Fruit fly (Drosophila melanogaster) whole organism, embryonic: Measurements from ENCODE around the gene CG11997.

ENCODE experiments used
- CG12769 ChIP-seq: fragments of 200-800 bp; sonication (Bioruptor generic); optimal IDR thresholded peaks from 2 replicates; lab custom pipeline; 2019; ENCODE audit warnings: missing biosample characterization, mild to moderate bottlenecking, missing genetic modification characterization, moderate library complexity
- CG1529 ChIP-seq: fragments of 200-800 bp; sonication (Bioruptor generic); optimal IDR thresholded peaks from 3 replicates; lab custom pipeline; 2018; ENCODE audit warnings: missing biosample characterization, missing genetic modification characterization
- CG15601 ChIP-seq: fragments of 200-800 bp; sonication (Bioruptor generic); optimal IDR thresholded peaks from 3 replicates; lab custom pipeline; 2019; ENCODE audit warnings: missing biosample characterization, mild to moderate bottlenecking, missing genetic modification characterization, moderate library complexity
- CG17568 ChIP-seq: fragments of 200-800 bp; sonication (Bioruptor generic); optimal IDR thresholded peaks from 2 replicates; lab custom pipeline; 2018; ENCODE audit warnings: missing biosample characterization, mild to moderate bottlenecking, missing genetic modification characterization, moderate library complexity
- CG2678 ChIP-seq: fragments of 200-800 bp; sonication (Bioruptor generic); optimal IDR thresholded peaks from 3 replicates; lab custom pipeline; 2019; ENCODE audit warnings: missing biosample characterization, mild to moderate bottlenecking, missing genetic modification characterization, moderate library complexity
- CG31441 ChIP-seq: fragments of 200-800 bp; sonication (Bioruptor generic); IDR thresholded peaks from 2 replicates; pipeline ENCODE4 v1.3.6; 2022; ENCODE audit warnings: missing biosample characterization, missing genetic modification characterization
- CG3163 ChIP-seq: fragments of 200-800 bp; sonication (Bioruptor generic); optimal IDR thresholded peaks from 3 replicates; lab custom pipeline; 2016; ENCODE audit warnings: missing biosample characterization, missing genetic modification characterization
- CG34422 ChIP-seq: fragments of 200-800 bp; sonication (Bioruptor generic); IDR thresholded peaks from 3 replicates; pipeline ENCODE4 v1.3.6; 2022; ENCODE audit warnings: missing biosample characterization, missing genetic modification characterization
- CG4424 ChIP-seq: fragments of 200-800 bp; sonication (Bioruptor generic); optimal IDR thresholded peaks from 3 replicates; lab custom pipeline; 2016; ENCODE audit warnings: missing biosample characterization, missing genetic modification characterization
- CG4707 ChIP-seq: fragments of 200-800 bp; sonication (Bioruptor generic); optimal IDR thresholded peaks from 2 replicates; lab custom pipeline; 2018; ENCODE audit warnings: missing biosample characterization, mild to moderate bottlenecking, missing genetic modification characterization, moderate library complexity
- CG7987 ChIP-seq: fragments of 200-800 bp; sonication (Bioruptor generic); optimal IDR thresholded peaks from 2 replicates; lab custom pipeline; 2018; ENCODE audit warnings: missing biosample characterization, mild to moderate bottlenecking, missing genetic modification characterization, moderate library complexity
- CG9817 ChIP-seq: fragments of 200-800 bp; sonication (Bioruptor generic); optimal IDR thresholded peaks from 2 replicates; lab custom pipeline; 2018; ENCODE audit warnings: missing biosample characterization, mild to moderate bottlenecking, missing genetic modification characterization, moderate library complexity
- D ChIP-seq, 2 experiments: fragments of 200-800 bp in 1 of 2; fragments of >200 bp in 1 of 2; sonication (Bioruptor generic) in 1 of 2; optimal IDR thresholded peaks; 2 replicates in 1 of 2; 3 replicates in 1 of 2; lab custom pipeline; 2017; ENCODE audit warnings: mild to moderate bottlenecking in 1 of 2, missing biosample characterization in 1 of 2, missing genetic modification characterization in 1 of 2, missing genetic modification reagents in 1 of 2
- Dek ChIP-seq: fragments of 200-800 bp; sonication (Bioruptor generic); optimal IDR thresholded peaks from 3 replicates; lab custom pipeline; 2019; ENCODE audit warnings: missing biosample characterization, mild to moderate bottlenecking, missing genetic modification characterization, moderate library complexity
- Dll ChIP-seq: fragments of 200-800 bp; sonication (Bioruptor generic); IDR thresholded peaks from 4 replicates; pipeline ENCODE4 v1.3.6; 2022; ENCODE audit warnings: missing biosample characterization, missing genetic modification characterization; ENCODE audit not compliant: partially characterized antibody
- Dp ChIP-seq: fragments of 200-800 bp; sonication (Bioruptor generic); optimal IDR thresholded peaks from 2 replicates; lab custom pipeline; 2018; ENCODE audit warnings: missing biosample characterization, mild to moderate bottlenecking, missing genetic modification characterization, moderate library complexity
- E2f1 ChIP-seq: fragments of 200-800 bp; sonication (Bioruptor generic); IDR thresholded peaks from 2 replicates; pipeline ENCODE4 v1.3.6; 2022; ENCODE audit warnings: missing biosample characterization, missing genetic modification characterization
- Fer1 ChIP-seq: fragments of 200-800 bp; sonication (Bioruptor generic); optimal IDR thresholded peaks from 2 replicates; lab custom pipeline; 2017; ENCODE audit warnings: missing biosample characterization, mild to moderate bottlenecking, missing genetic modification characterization
- HLH4C ChIP-seq: fragments of 200-800 bp; sonication (Bioruptor generic); IDR thresholded peaks from 3 replicates; pipeline ENCODE4 v1.3.6; 2022; ENCODE audit warnings: missing biosample characterization, missing genetic modification characterization; ENCODE audit not compliant: partially characterized antibody
- HLHmδ ChIP-seq: fragments of 200-800 bp; sonication (Bioruptor generic); optimal IDR thresholded peaks from 2 replicates; lab custom pipeline; 2018; ENCODE audit warnings: missing biosample characterization, mild to moderate bottlenecking, missing genetic modification characterization, moderate library complexity
- Hmr ChIP-seq: fragments of 200-800 bp; sonication (Bioruptor generic); optimal IDR thresholded peaks from 3 replicates; lab custom pipeline; 2017; ENCODE audit warnings: mild to moderate bottlenecking, missing biosample characterization, missing genetic modification reagents, missing genetic modification characterization
- MTF-1 ChIP-seq: fragments of 200-800 bp; sonication (Bioruptor generic); optimal IDR thresholded peaks from 2 replicates; lab custom pipeline; 2018; ENCODE audit warnings: missing biosample characterization, mild to moderate bottlenecking, missing genetic modification characterization, borderline replicate concordance
- Mrtf ChIP-seq: fragments of 200-800 bp; sonication (Bioruptor generic); IDR thresholded peaks from 3 replicates; pipeline ENCODE4 v1.3.6; 2022; ENCODE audit warnings: missing biosample characterization, missing genetic modification characterization
- Sox100B ChIP-seq: fragments of 200-800 bp; sonication (Bioruptor generic); optimal IDR thresholded peaks from 3 replicates; lab custom pipeline; 2018; ENCODE audit warnings: missing biosample characterization, mild to moderate bottlenecking, missing genetic modification characterization
- chif ChIP-seq, 2 experiments: fragments of 200-800 bp; sonication (Bioruptor generic); optimal IDR thresholded peaks; 3 replicates each; lab custom pipeline; 2016; ENCODE audit warnings: missing biosample characterization in 2 of 2, missing genetic modification characterization in 2 of 2
- chm ChIP-seq: fragments of 200-800 bp; sonication (Bioruptor generic); IDR thresholded peaks from 2 replicates; pipeline ENCODE4 v1.3.6; 2022; ENCODE audit warnings: missing biosample characterization, missing genetic modification characterization
- ci ChIP-seq: fragments of 200-800 bp; sonication (Bioruptor generic); IDR thresholded peaks from 3 replicates; pipeline ENCODE4 v1.3.6; 2022; ENCODE audit warnings: missing biosample characterization, missing genetic modification characterization
- crol ChIP-seq: fragments of 200-800 bp; sonication (Bioruptor generic); IDR thresholded peaks from 2 replicates; pipeline ENCODE4 v1.3.6; 2022; ENCODE audit warnings: missing biosample characterization, missing genetic modification characterization
- dati ChIP-seq: fragments of 200-800 bp; sonication (Bioruptor generic); IDR thresholded peaks from 2 replicates; pipeline ENCODE4 v1.3.6; 2022; ENCODE audit warnings: missing biosample characterization, missing genetic modification characterization
- disco-r ChIP-seq: fragments of 200-800 bp; sonication (Bioruptor generic); optimal IDR thresholded peaks from 2 replicates; lab custom pipeline; 2016; ENCODE audit warnings: missing biosample characterization, missing genetic modification characterization
- fd64A ChIP-seq: fragments of 200-800 bp; sonication (Bioruptor generic); optimal IDR thresholded peaks from 3 replicates; lab custom pipeline; 2018; ENCODE audit warnings: missing biosample characterization, mild to moderate bottlenecking, missing genetic modification characterization
- ftz-f1 ChIP-seq: fragments of 200-800 bp; sonication (Bioruptor generic); optimal IDR thresholded peaks from 2 replicates; lab custom pipeline; 2016; ENCODE audit warnings: missing biosample characterization, missing genetic modification characterization
- grau ChIP-seq: fragments of 200-800 bp; optimal IDR thresholded peaks from 3 replicates; lab custom pipeline; 2019; ENCODE audit warnings: missing biosample characterization, mild to moderate bottlenecking, missing genetic modification characterization, moderate library complexity
- grn ChIP-seq: fragments of 200-800 bp; sonication (Bioruptor generic); optimal IDR thresholded peaks from 3 replicates; lab custom pipeline; 2017; ENCODE audit warnings: missing biosample characterization, missing genetic modification characterization
- gsb-n ChIP-seq: fragments of 200-800 bp; sonication (Bioruptor generic); optimal IDR thresholded peaks from 3 replicates; lab custom pipeline; 2018; ENCODE audit warnings: missing biosample characterization, mild to moderate bottlenecking, missing genetic modification characterization
- kni ChIP-seq: fragments of 200-800 bp; sonication (Bioruptor generic); optimal IDR thresholded peaks from 3 replicates; lab custom pipeline; 2017; ENCODE audit warnings: mild to moderate bottlenecking, missing biosample characterization, missing genetic modification reagents, missing genetic modification characterization
- mirr ChIP-seq: fragments of 200-800 bp; sonication (Bioruptor generic); optimal IDR thresholded peaks from 3 replicates; lab custom pipeline; 2018; ENCODE audit warnings: missing biosample characterization, mild to moderate bottlenecking, missing genetic modification characterization
- nau ChIP-seq: fragments of 200-800 bp; sonication (Bioruptor generic); optimal IDR thresholded peaks from 3 replicates; lab custom pipeline; 2017; ENCODE audit warnings: missing biosample characterization, mild to moderate bottlenecking, missing genetic modification characterization, missing genetic modification reagents
- nmo ChIP-seq: fragments of 200-800 bp; sonication (Bioruptor generic); optimal IDR thresholded peaks from 2 replicates; lab custom pipeline; 2018; ENCODE audit warnings: missing biosample characterization, mild to moderate bottlenecking, missing genetic modification characterization, moderate library complexity
- nom ChIP-seq: fragments of 200-800 bp; sonication (Bioruptor generic); optimal IDR thresholded peaks from 2 replicates; lab custom pipeline; 2017; ENCODE audit warnings: missing biosample characterization, missing genetic modification characterization, mild to moderate bottlenecking, moderate library complexity, missing genetic modification reagents
- onecut ChIP-seq: fragments of 200-800 bp; sonication (Bioruptor generic); IDR thresholded peaks from 2 replicates; pipeline ENCODE4 v1.3.6; 2022; ENCODE audit warnings: missing biosample characterization, missing genetic modification characterization
- sd ChIP-seq: fragments of 200-800 bp; sonication (Bioruptor generic); optimal IDR thresholded peaks from 3 replicates; lab custom pipeline; 2018; ENCODE audit warnings: missing biosample characterization, mild to moderate bottlenecking, missing genetic modification characterization, moderate library complexity
- sna ChIP-seq: fragments of 200-800 bp; sonication (Bioruptor generic); IDR thresholded peaks from 2 replicates; pipeline ENCODE4 v1.3.6; 2022; ENCODE audit warnings: missing biosample characterization, missing genetic modification characterization; ENCODE audit not compliant: partially characterized antibody
- sqz ChIP-seq: fragments of 200-800 bp; sonication (Bioruptor generic); optimal IDR thresholded peaks from 3 replicates; lab custom pipeline; 2018; ENCODE audit warnings: missing biosample characterization, mild to moderate bottlenecking, missing genetic modification characterization
- unpg ChIP-seq: fragments of 200-800 bp; sonication (Bioruptor generic); optimal IDR thresholded peaks from 3 replicates; lab custom pipeline; 2018; ENCODE audit warnings: missing biosample characterization, mild to moderate bottlenecking, missing genetic modification characterization, moderate library complexity
- wdn ChIP-seq: fragments of 200-800 bp; sonication (Bioruptor generic); IDR thresholded peaks from 2 replicates; pipeline ENCODE4 v1.3.6; 2022; ENCODE audit warnings: missing biosample characterization, missing genetic modification characterization
- z ChIP-seq: fragments of 200-800 bp; sonication (Bioruptor generic); IDR thresholded peaks from 3 replicates; pipeline ENCODE4 v1.3.6; 2022; ENCODE audit warnings: missing biosample characterization, missing genetic modification characterization

The CG11997 gene

DNA sequence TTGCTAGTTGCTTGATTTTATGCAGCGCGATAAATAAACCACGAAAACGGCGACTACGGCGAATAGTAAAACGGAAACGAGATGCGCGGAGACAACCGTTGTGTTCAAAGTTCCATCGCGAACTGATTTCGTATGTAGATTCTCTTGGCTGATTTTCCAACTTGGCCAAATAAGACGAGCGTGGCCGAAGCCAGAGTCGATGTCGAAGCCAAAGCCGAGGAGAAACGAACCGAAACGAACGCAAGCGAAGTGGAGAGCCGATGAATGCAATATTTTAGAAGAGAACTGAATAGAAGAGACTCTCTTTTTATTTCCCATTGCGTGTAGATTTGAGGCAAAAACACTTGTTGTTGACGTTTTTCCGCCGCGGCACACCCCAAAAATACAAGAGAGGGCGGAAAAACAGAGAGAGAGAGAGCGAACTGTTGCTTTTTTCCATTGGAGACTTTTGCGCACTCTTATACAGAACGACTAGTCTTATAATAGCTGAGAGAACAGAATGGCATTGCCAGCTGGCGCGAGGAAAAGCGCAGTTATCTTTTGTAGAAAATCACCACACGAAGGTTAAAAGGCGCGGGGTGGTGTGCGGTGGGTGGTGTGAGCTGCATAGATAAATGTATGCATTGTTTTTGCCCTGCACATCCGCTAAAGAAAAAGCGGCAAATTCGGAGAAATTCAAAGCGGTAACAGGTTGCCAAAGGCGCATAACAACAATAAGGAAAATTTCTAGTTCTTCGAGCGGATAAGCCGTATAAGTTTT lies 19.3 kb upstream of the CG11997 start (continued):
- TF ChIP-seq CG7987 (GFP tag; lab: Kevin White, UChicago), result peak; percentile 17
- TF ChIP-seq CG4424 (GFP tag; lab: Kevin White, UChicago), result no peak
- TF ChIP-seq onecut (GFP tag; lab: Robert Waterston, UW), result 0 out of 2 replicates have a peak, but pooled peaks have one; percentile 15
- TF ChIP-seq sqz (GFP tag; lab: Kevin White, UChicago), result peak; percentile 46
- TF ChIP-seq fd64A (GFP tag; lab: Kevin White, UChicago), result no peak
- peak; percentile 5 for TF ChIP-seq ftz-f1 (GFP tag; lab: Kevin White, UChicago)
- no peak for TF ChIP-seq Dek (tag; lab: Kevin White, UChicago)
- TF ChIP-seq grau (tag; lab: Kevin White, UChicago), result peak; percentile 21
- peak; percentile 67 for TF ChIP-seq Dll (GFP tag; lab: Robert Waterston, UW)
- peak; percentile 88 for TF ChIP-seq crol (GFP tag; lab: Robert Waterston, UW)
- peak; percentile 14 for TF ChIP-seq HLHmδ (GFP tag; lab: Kevin White, UChicago)
- TF ChIP-seq CG4707 (GFP tag; lab: Kevin White, UChicago), result no peak
- TF ChIP-seq CG2678 (tag; lab: Kevin White, UChicago), result peak; percentile 0
- TF ChIP-seq z (GFP tag; lab: Robert Waterston, UW), result peak; percentile 41; the same call in 1 of the 3 replicates
- TF ChIP-seq CG1529 (GFP tag; lab: Kevin White, UChicago), result peak; percentile 23
- TF ChIP-seq CG12769 (tag; lab: Kevin White, UChicago), result peak; percentile 34
- TF ChIP-seq wdn (GFP tag; lab: Robert Waterston, UW), result no peak
- TF ChIP-seq dati (GFP tag; lab: Robert Waterston, UW), result no peak
- peak; percentile 15; the same call in 1 of the 3 replicates for TF ChIP-seq CG34422 (GFP tag; lab: Robert Waterston, UW)
- peak; percentile 1 for TF ChIP-seq CG15601 (tag; lab: Kevin White, UChicago)
- peak; percentile 13 for TF ChIP-seq unpg (GFP tag; lab: Kevin White, UChicago)
- no peak for TF ChIP-seq CG31441
- TF ChIP-seq E2f1, result no peak
- TF ChIP-seq HLH4C (GFP tag; lab: Robert Waterston, UW), result 0 out of 3 replicates have a peak, but pooled peaks have one; percentile 24
- no peak for TF ChIP-seq D (optimal IDR thresholded peaks at IDR 0.05; lab: Kevin White, UChicago)
- TF ChIP-seq D (GFP tag; optimal IDR thresholded peaks at IDR 0.05; lab: Kevin White, UChicago), result no peak
- peak; percentile 88 for TF ChIP-seq CG3163
- peak; percentile 37 for TF ChIP-seq Fer1 (GFP tag; lab: Kevin White, UChicago)
- TF ChIP-seq sna, result peak; percentile 59; the same call in 1 of the 2 replicates
- TF ChIP-seq gsb-n, result peak; percentile 31
- peak; percentile 57 for TF ChIP-seq CG17568 (GFP tag; lab: Kevin White, UChicago)
- no peak for TF ChIP-seq chif (GFP tag; optimal IDR thresholded peaks at IDR 0.05; lab: Kevin White, UChicago)
- no peak for TF ChIP-seq Dp
- TF ChIP-seq Mrtf (GFP tag; lab: Robert Waterston, UW), result no peak
- no peak for TF ChIP-seq disco-r (GFP tag; lab: Kevin White, UChicago)
- peak; percentile 58 for TF ChIP-seq nom (GFP tag; lab: Kevin White, UChicago)
- no peak for TF ChIP-seq MTF-1 (GFP tag; lab: Kevin White, UChicago)
- peak; percentile 41 for TF ChIP-seq grn (GFP tag; lab: Kevin White, UChicago)
- TF ChIP-seq nau (GFP tag; lab: Kevin White, UChicago), result peak; percentile 21
- peak; percentile 21 for TF ChIP-seq Hmr
- no peak for TF ChIP-seq mirr (GFP tag; lab: Kevin White, UChicago)
- TF ChIP-seq ci, result peak; percentile 68; the same call in 1 of the 3 replicates
- no peak for TF ChIP-seq nmo (GFP tag; lab: Kevin White, UChicago)
- TF ChIP-seq Sox100B (GFP tag; lab: Kevin White, UChicago), result no peak
- TF ChIP-seq CG9817 (tag; lab: Kevin White, UChicago), result no peak
- TF ChIP-seq kni, result peak; percentile 69
- peak; percentile 84 for TF ChIP-seq chm
- TF ChIP-seq sd (tag; lab: Kevin White, UChicago), result peak; percentile 27
